Fruit fly (Drosophila melanogaster) whole organism, embryonic: Measurements from ENCODE around the gene CG5326.

Experiments
- CG10209 ChIP-seq: fragments of 200-800 bp; sonication (Bioruptor generic); optimal IDR thresholded peaks from 3 replicates; lab custom pipeline; 2017; ENCODE audit warnings: missing biosample characterization, mild to moderate bottlenecking, missing genetic modification characterization, missing genetic modification reagents
- CG17361 ChIP-seq: fragments of 200-800 bp; sonication (Bioruptor generic); IDR thresholded peaks from 3 replicates; pipeline ENCODE4 v1.3.6; 2022; ENCODE audit warnings: missing biosample characterization, missing genetic modification characterization
- CG6272 ChIP-seq: fragments of 200-800 bp; sonication (Bioruptor generic); IDR thresholded peaks from 2 replicates; pipeline ENCODE4 v1.3.6; 2022; ENCODE audit warnings: missing biosample characterization, missing genetic modification characterization
- CG8478 ChIP-seq: fragments of >200 bp; optimal IDR thresholded peaks from 2 replicates; lab custom pipeline; 2018
- CG9876 ChIP-seq: fragments of 200-800 bp; sonication (Bioruptor generic); optimal IDR thresholded peaks from 2 replicates; lab custom pipeline; 2016; ENCODE audit warnings: missing biosample characterization, missing genetic modification characterization
- fd102C ChIP-seq: fragments of 200-800 bp; sonication (Bioruptor generic); optimal IDR thresholded peaks from 2 replicates; lab custom pipeline; 2018; ENCODE audit warnings: missing biosample characterization, mild to moderate bottlenecking, missing genetic modification characterization, moderate library complexity
- pan ChIP-seq, 4 experiments: fragments of >200 bp in 3 of 4; fragments of 200-800 bp in 1 of 4; sonication (Bioruptor generic) in 1 of 4; optimal IDR thresholded peaks in 3 of 4; IDR thresholded peaks in 1 of 4; 2 replicates each; pipeline versions ENCODE4 v1.3.6 to Lab custom; 2017 to 2022; ENCODE audit warnings: missing biosample characterization in 2 of 4, missing genetic modification characterization in 2 of 4, mixed read lengths in 1 of 4
- trh ChIP-seq: fragments of 200-800 bp; sonication (Bioruptor generic); optimal IDR thresholded peaks from 2 replicates; lab custom pipeline; 2016; ENCODE audit warnings: missing biosample characterization, missing genetic modification characterization

DNA sequence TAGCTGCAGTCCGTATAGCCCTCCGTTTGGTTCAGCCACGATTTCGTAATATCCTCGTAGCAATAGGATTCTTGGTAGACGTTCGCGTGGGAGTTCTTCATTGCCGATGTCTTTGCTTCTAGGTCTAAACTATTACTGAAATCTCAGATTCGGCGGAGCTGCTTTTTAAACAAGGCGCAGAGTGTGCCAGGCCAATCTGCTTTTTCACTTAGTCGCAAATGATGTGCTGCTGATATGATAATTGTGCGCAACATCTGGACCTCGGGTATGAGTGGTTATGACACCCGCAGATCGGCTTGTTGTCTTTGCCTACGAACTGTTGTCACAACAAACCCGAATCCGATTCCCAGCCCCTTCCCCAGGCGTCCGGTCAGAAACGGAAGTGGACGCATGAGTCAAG is 46.8 kb upstream of the CG5326 start, which contains the start of gene btn:
- TF ChIP-seq CG9876 (GFP tag; lab: Kevin White, UChicago) (no peak), CG6272 (GFP tag; lab: Robert Waterston, UW) (no peak), trh (GFP tag; lab: Kevin White, UChicago) (no peak), pan (optimal IDR thresholded peaks at IDR 0.05; lab: Kevin White, UChicago) (no peak), pan (GFP tag; optimal IDR thresholded peaks at IDR 0.05 in 1 of 2, IDR thresholded peaks at IDR 0.05 in 1 of 2) (no peak), fd102C (GFP tag; lab: Kevin White, UChicago) (no peak), CG8478 (lab: Kevin White, UChicago) (no peak), CG17361 (GFP tag; lab: Robert Waterston, UW) (no peak), CG10209 (GFP tag; lab: Kevin White, UChicago) (no peak)
